Fruit fly (Drosophila melanogaster): ENCODE measurements around the gene TrissinR.

The TrissinR gene

dm6 chr2L:5795192-5795591 lies 28.6 kb upstream of the TrissinR start:
- 0 out of 2 replicates have a peak, but pooled peaks have one; percentile 31 for TF ChIP-seq Drgx (GFP tag; IDR thresholded peaks at IDR 0.05)
- 0 out of 2 replicates have a peak, but pooled peaks have one; percentile 15 for TF ChIP-seq CG14014 (GFP tag; IDR thresholded peaks at IDR 0.05)
- TF ChIP-seq so (GFP tag; IDR thresholded peaks at IDR 0.05): no peak
- no peak for TF ChIP-seq prd (optimal IDR thresholded peaks at IDR 0.05)
- 0 out of 3 replicates have a peak, but pooled peaks have one; percentile 28 for TF ChIP-seq prd (GFP tag; IDR thresholded peaks at IDR 0.05)
- no peak for TF ChIP-seq CG17912 (GFP tag; optimal IDR thresholded peaks at IDR 0.05)
- peak; percentile 66 for TF ChIP-seq sens (GFP tag)
- peak; percentile 4 for TF ChIP-seq gem (tag; optimal IDR thresholded peaks at IDR 0.05)
- no peak for TF ChIP-seq CG6813 (GFP tag; optimal IDR thresholded peaks at IDR 0.05)
- TF ChIP-seq Ets65A (GFP tag): peak; percentile 69
- peak; percentile 46 for TF ChIP-seq Med (GFP tag)
- TF ChIP-seq dysf (GFP tag; IDR thresholded peaks at IDR 0.05): peak; percentile 17; the same call in 1 of the 3 replicates

- TF ChIP-seq ATbp (GFP tag; optimal IDR thresholded peaks at IDR 0.05) (peak; percentile 5), CG14710 (tag; optimal IDR thresholded peaks at IDR 0.05) (peak; percentile 2), Optix (GFP tag; IDR thresholded peaks at IDR 0.05) (no peak), CG1603 (tag; optimal IDR thresholded peaks at IDR 0.05) (peak; percentile 65), disco-r (GFP tag; optimal IDR thresholded peaks at IDR 0.05) (no peak), gsb-n (tag; optimal IDR thresholded peaks at IDR 0.05) (peak; percentile 14), CG3281 (GFP tag; optimal IDR thresholded peaks at IDR 0.05) (peak; percentile 74), ci (GFP tag; IDR thresholded peaks at IDR 0.05) (no peak), z (GFP tag; IDR thresholded peaks at IDR 0.05) (no peak), bowl (GFP tag; IDR thresholded peaks at IDR 0.05) (no peak), CG7928 (GFP tag; optimal IDR thresholded peaks at IDR 0.05) (no peak), CG12219 (GFP tag; optimal IDR thresholded peaks at IDR 0.05) (peak; percentile 4), CG7839 (tag; optimal IDR thresholded peaks at IDR 0.05) (peak; percentile 57), CG18262 (tag; optimal IDR thresholded peaks at IDR 0.05) (no peak), Dll (GFP tag; IDR thresholded peaks at IDR 0.05; ENCODE audit: partially characterized antibody) (no peak), en (GFP tag; optimal IDR thresholded peaks at IDR 0.05) (no peak), Dp (GFP tag; optimal IDR thresholded peaks at IDR 0.05) (no peak), Sin3A (optimal IDR thresholded peaks at IDR 0.05) (no peak), ERR (GFP tag; optimal IDR thresholded peaks at IDR 0.05) (no peak), CG6175 (GFP tag; IDR thresholded peaks at IDR 0.05) (no peak; the same call in 2 of the 3 replicates), CG7271 (tag; optimal IDR thresholded peaks at IDR 0.05) (peak; percentile 53), tna (GFP tag; IDR thresholded peaks at IDR 0.05; ENCODE audit: partially characterized antibody) (no peak), Taf1 (GFP tag; IDR thresholded peaks at IDR 0.05) (no peak), Hand (GFP tag; optimal IDR thresholded peaks at IDR 0.05) (peak; percentile 33), pum (GFP tag; optimal IDR thresholded peaks at IDR 0.05) (no peak), CG17186 (GFP tag; optimal IDR thresholded peaks at IDR 0.05) (no peak), corto (GFP tag; optimal IDR thresholded peaks at IDR 0.05) (no peak), CG10979 (tag; optimal IDR thresholded peaks at IDR 0.05) (no peak), CG4424 (GFP tag; optimal IDR thresholded peaks at IDR 0.05) (peak; percentile 6), Rx (GFP tag; IDR thresholded peaks at IDR 0.05) (no peak), CG8765 (GFP tag; IDR thresholded peaks at IDR 0.05) (no peak), croc (GFP tag; conservative IDR thresholded peaks at IDR 0.05) (no peak), tx (GFP tag; optimal IDR thresholded peaks at IDR 0.05) (no peak), NK7.1 (GFP tag; optimal IDR thresholded peaks at IDR 0.05) (peak; percentile 24), BEAF-32 (GFP tag; optimal IDR thresholded peaks at IDR 0.05) (no peak), CG12299 (tag; optimal IDR thresholded peaks at IDR 0.05) (peak; percentile 51), rib (GFP tag; IDR thresholded peaks at IDR 0.05) (peak; percentile 55), jumu (GFP tag; optimal IDR thresholded peaks at IDR 0.05) (no peak), CG30403 (GFP tag; optimal IDR thresholded peaks at IDR 0.05) (no peak), klu (GFP tag; IDR thresholded peaks at IDR 0.05) (no peak)
Measured at dm6 chr2L:5797977-5798376, 25.8 kb upstream of the TrissinR start.
